Fruit fly (Drosophila melanogaster): ENCODE data around the gene Tango10.
A peak's percentile ranks its signal among the peaks of the same experiment; 100 is the strongest.

Gene Tango10

DNA sequence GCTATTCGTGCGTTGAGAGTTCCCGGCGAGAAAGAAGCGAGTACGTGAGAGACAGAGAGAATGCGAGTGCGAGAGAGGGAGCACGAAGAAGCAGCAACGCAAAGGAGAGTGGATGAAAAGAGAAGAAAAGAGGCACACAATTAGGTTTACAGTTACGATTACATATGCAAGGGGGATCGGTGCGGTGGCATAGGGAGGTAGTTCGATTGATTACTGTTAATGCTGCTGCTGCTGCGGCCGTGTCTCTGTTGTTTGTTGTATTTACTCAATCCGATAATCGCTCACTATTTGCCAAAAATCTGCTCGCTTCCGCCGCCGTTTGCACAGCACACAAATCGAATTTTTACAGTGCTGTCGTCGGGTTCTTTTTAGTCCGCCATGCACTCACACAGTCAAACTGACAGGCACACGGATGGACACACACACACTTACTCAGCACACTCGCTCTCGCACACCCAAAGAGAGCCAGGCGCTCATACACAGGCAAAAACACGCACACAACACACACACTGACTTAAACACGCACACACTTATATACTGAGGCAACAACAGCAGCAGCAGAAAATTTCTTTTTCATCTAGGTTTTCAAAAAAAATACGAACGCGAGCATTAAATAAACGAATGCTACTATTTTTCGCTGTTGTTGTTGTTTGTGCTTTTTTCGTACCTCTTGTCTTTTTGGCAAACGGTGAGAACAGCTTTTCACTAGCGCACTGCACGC is 6.1 kb upstream of the Tango10 start (continued):
- TF ChIP-seq CG31365 (tag; optimal IDR thresholded peaks at IDR 0.05) (peak; percentile 22), CG15073 (GFP tag; optimal IDR thresholded peaks at IDR 0.05) (peak; percentile 3), org-1 (GFP tag; optimal IDR thresholded peaks at IDR 0.05) (no peak), CG33557 (GFP tag; optimal IDR thresholded peaks at IDR 0.05) (no peak), CG1024 (GFP tag; IDR thresholded peaks at IDR 0.05) (no peak), Lhr (GFP tag; optimal IDR thresholded peaks at IDR 0.05) (no peak), Hey (tag; optimal IDR thresholded peaks at IDR 0.05) (no peak), CG43689 (GFP tag; IDR thresholded peaks at IDR 0.05) (no peak), Ptx1 (GFP tag; IDR thresholded peaks at IDR 0.05) (no peak), Gug (GFP tag; IDR thresholded peaks at IDR 0.05) (no peak), CG10565 (GFP tag; optimal IDR thresholded peaks at IDR 0.05) (no peak), lmd (GFP tag; IDR thresholded peaks at IDR 0.05) (no peak), corto (GFP tag; optimal IDR thresholded peaks at IDR 0.05) (no peak), Drgx (GFP tag; IDR thresholded peaks at IDR 0.05) (0 out of 2 replicates have a peak, but pooled peaks have one; percentile 17), unpg (GFP tag; optimal IDR thresholded peaks at IDR 0.05) (no peak), CG18011 (GFP tag; optimal IDR thresholded peaks at IDR 0.05) (no peak), CG12744 (GFP tag; optimal IDR thresholded peaks at IDR 0.05) (no peak), CG10462 (GFP tag; optimal IDR thresholded peaks at IDR 0.05) (no peak), D (optimal IDR thresholded peaks at IDR 0.05) (no peak), D (GFP tag; optimal IDR thresholded peaks at IDR 0.05) (no peak), Ssrp (tag; optimal IDR thresholded peaks at IDR 0.05) (no peak), Doc2 (GFP tag; IDR thresholded peaks at IDR 0.05) (no peak), mld (GFP tag; IDR thresholded peaks at IDR 0.05; ENCODE audit: partially characterized antibody) (no peak), tap (tag; optimal IDR thresholded peaks at IDR 0.05) (no peak), Deaf1 (tag; optimal IDR thresholded peaks at IDR 0.05) (peak; percentile 45), mam (GFP tag; optimal IDR thresholded peaks at IDR 0.05) (no peak), Hr3 (GFP tag; optimal IDR thresholded peaks at IDR 0.05) (no peak), CG6813 (GFP tag; optimal IDR thresholded peaks at IDR 0.05) (no peak), CG8359 (GFP tag; optimal IDR thresholded peaks at IDR 0.05; ENCODE audit: borderline replicate concordance) (no peak), sr (GFP tag; IDR thresholded peaks at IDR 0.05) (no peak), wor (GFP tag; IDR thresholded peaks at IDR 0.05) (no peak), CG2129 (GFP tag; IDR thresholded peaks at IDR 0.05; ENCODE audit: partially characterized antibody) (no peak), bigmax (GFP tag; optimal IDR thresholded peaks at IDR 0.05) (no peak), CG1792 (GFP tag; optimal IDR thresholded peaks at IDR 0.05) (no peak), knrl (GFP tag; IDR thresholded peaks at IDR 0.05; ENCODE audit: partially characterized antibody) (no peak), CG1603 (tag; optimal IDR thresholded peaks at IDR 0.05) (no peak), CrebB (tag; optimal IDR thresholded peaks at IDR 0.05) (no peak), CG6765 (GFP tag; optimal IDR thresholded peaks at IDR 0.05) (no peak), ro (GFP tag; IDR thresholded peaks at IDR 0.05) (no peak), her (GFP tag; optimal IDR thresholded peaks at IDR 0.05) (no peak), CG9437 (GFP tag; optimal IDR thresholded peaks at IDR 0.05) (no peak), HmgD (GFP tag; optimal IDR thresholded peaks at IDR 0.05) (no peak), GATAe (GFP tag; conservative IDR thresholded peaks at IDR 0.05) (no peak), bcd (GFP tag; optimal IDR thresholded peaks at IDR 0.05) (no peak), CG10543 (GFP tag; optimal IDR thresholded peaks at IDR 0.05) (peak; percentile 61), CG11085 (GFP tag; IDR thresholded peaks at IDR 0.05) (no peak), Sry-δ (GFP tag; optimal IDR thresholded peaks at IDR 0.05) (no peak), Gsc (GFP tag; IDR thresholded peaks at IDR 0.05) (no peak), CG3407 (GFP tag; optimal IDR thresholded peaks at IDR 0.05) (no peak), h (optimal IDR thresholded peaks at IDR 0.05) (no peak), pum (GFP tag; optimal IDR thresholded peaks at IDR 0.05) (no peak)
